Worm (Caenorhabditis elegans) whole organism, L4 larva: ENCODE data around the gene srlf-36.

ENCODE experiments used
- D1046.2 ChIP-seq: fragments of 200-800 bp; sonication (Bioruptor generic); IDR thresholded peaks from 2 replicates; pipeline ENCODE4 v1.3.6; 2022; ENCODE audit warnings: missing genetic modification characterization, missing compliant biosample characterization
- F10B5.3 ChIP-seq: sonication (generic microtip); optimal IDR thresholded peaks from 2 replicates; lab custom pipeline; 2016; ENCODE audit warnings: mild to moderate bottlenecking, missing genetic modification characterization, missing compliant biosample characterization
- F44E2.7 ChIP-seq: fragments of 200-800 bp; sonication (Bioruptor generic); IDR thresholded peaks from 2 replicates; pipeline ENCODE4 v2.1.2; 2022; ENCODE audit warnings: missing genetic modification characterization, missing compliant biosample characterization
- R02D3.7 ChIP-seq: fragments of 150-350 bp; sonication (generic microtip); optimal IDR thresholded peaks from 3 replicates; lab custom pipeline; 2014; ENCODE audit warnings: missing biosample characterization, missing genetic modification characterization
- T20F7.1 ChIP-seq: fragments of 200-800 bp; sonication (Bioruptor generic); optimal IDR thresholded peaks from 2 replicates; lab custom pipeline; 2018; ENCODE audit warnings: mild to moderate bottlenecking, missing genetic modification characterization, missing compliant biosample characterization
- Y105C5A.15 ChIP-seq: fragments of 200-800 bp; sonication (Bioruptor generic); IDR thresholded peaks from 2 replicates; pipeline ENCODE4 v1.3.6; 2022; ENCODE audit warnings: missing genetic modification characterization, missing compliant biosample characterization
- Y5F2A.4 ChIP-seq: fragments of 200-800 bp; sonication (Bioruptor generic); optimal IDR thresholded peaks from 2 replicates; lab custom pipeline; 2018; ENCODE audit warnings: mild to moderate bottlenecking, missing genetic modification characterization, missing compliant biosample characterization
- Y75B8A.6 ChIP-seq: fragments of 200-800 bp; sonication (Bioruptor generic); IDR thresholded peaks from 2 replicates; pipeline ENCODE4 v1.3.6; 2022; ENCODE audit warnings: missing genetic modification reagents, missing genetic modification characterization, missing compliant biosample characterization
- ZK337.2 ChIP-seq: fragments of 200-800 bp; sonication (Bioruptor generic); IDR thresholded peaks from 2 replicates; pipeline ENCODE4 v1.3.6; 2022; ENCODE audit warnings: missing genetic modification reagents, missing genetic modification characterization, missing compliant biosample characterization
- ZK546.5 ChIP-seq, 2 experiments: sonication (generic microtip); optimal IDR thresholded peaks; 2 replicates each; lab custom pipeline; 2017; ENCODE audit warnings: missing biosample characterization in 2 of 2, missing genetic modification characterization in 2 of 2
- aha-1 ChIP-seq: fragments of 150-350 bp; peaks from one replicate; lab custom pipeline; 2014; ENCODE audit warnings: missing biosample characterization, missing genetic modification characterization
- aly-2 ChIP-seq: sonication (generic microtip); optimal IDR thresholded peaks from 2 replicates; lab custom pipeline; 2018; ENCODE audit warnings: missing biosample characterization, missing genetic modification characterization
- ama-1 ChIP-seq: fragments of 150-350 bp; optimal IDR thresholded peaks from 2 replicates; lab custom pipeline; 2014; ENCODE audit warnings: inconsistent platforms, mixed read lengths
- ceh-20 ChIP-seq: fragments of 200-800 bp; sonication (Bioruptor generic); IDR thresholded peaks from 2 replicates; pipeline ENCODE4 v1.3.6; 2022; ENCODE audit warnings: missing genetic modification reagents, missing genetic modification characterization, missing compliant biosample characterization
- ceh-28 ChIP-seq: fragments of 150-350 bp; optimal IDR thresholded peaks from 2 replicates; lab custom pipeline; 2014; ENCODE audit warnings: missing biosample characterization, missing genetic modification reagents, missing genetic modification characterization
- ceh-44 ChIP-seq: fragments of 200-800 bp; sonication (Bioruptor generic); IDR thresholded peaks from 2 replicates; pipeline ENCODE4 v1.3.6; 2022; ENCODE audit warnings: missing genetic modification reagents, missing genetic modification characterization, missing compliant biosample characterization
- cey-2 ChIP-seq: sonication (generic microtip); optimal IDR thresholded peaks from 3 replicates; lab custom pipeline; 2017; ENCODE audit warnings: missing genetic modification characterization, mild to moderate bottlenecking, missing compliant biosample characterization, antibody characterized with exemption, borderline replicate concordance; ENCODE audit not compliant: insufficient read depth
- ctbp-1 ChIP-seq: fragments of 200-800 bp; sonication (Bioruptor generic); IDR thresholded peaks from 2 replicates; pipeline ENCODE4 v1.3.6; 2022; ENCODE audit warnings: missing genetic modification reagents, missing genetic modification characterization, missing compliant biosample characterization
- daf-16 ChIP-seq, 3 experiments: sonication (generic microtip); optimal IDR thresholded peaks; 2 replicates each; lab custom pipeline; 2016 to 2017; ENCODE audit warnings: missing genetic modification characterization in 3 of 3, missing genetic modification reagents in 3 of 3, mild to moderate bottlenecking in 2 of 3, missing compliant biosample characterization in 2 of 3, missing biosample characterization in 1 of 3, moderate library complexity in 1 of 3
- dmd-6 ChIP-seq: fragments of 200-800 bp; sonication (Bioruptor generic); IDR thresholded peaks from 2 replicates; pipeline ENCODE4 v1.3.6; 2022; ENCODE audit warnings: missing genetic modification reagents, missing genetic modification characterization, missing compliant biosample characterization
- dmd-9 ChIP-seq: fragments of 200-800 bp; sonication (Bioruptor generic); IDR thresholded peaks from 2 replicates; pipeline ENCODE4 v1.3.6; 2022; ENCODE audit warnings: missing genetic modification reagents, missing genetic modification characterization, missing compliant biosample characterization
- dpl-1 ChIP-seq: fragments of 150-350 bp; optimal IDR thresholded peaks from 2 replicates; lab custom pipeline; 2014; ENCODE audit warnings: missing biosample characterization, missing genetic modification reagents, missing genetic modification characterization
- duxl-1 ChIP-seq: sonication (generic microtip); optimal IDR thresholded peaks from 2 replicates; lab custom pipeline; 2016; ENCODE audit warnings: mild to moderate bottlenecking, missing genetic modification characterization, moderate library complexity, missing compliant biosample characterization; ENCODE audit not compliant: poor library complexity
- egl-27 ChIP-seq: sonication (generic microtip); optimal IDR thresholded peaks from 3 replicates; lab custom pipeline; 2017; ENCODE audit warnings: missing biosample characterization, missing genetic modification reagents, missing genetic modification characterization
- fkh-10 ChIP-seq: fragments of 150-350 bp; optimal IDR thresholded peaks from 2 replicates; lab custom pipeline; 2014; ENCODE audit warnings: missing biosample characterization, missing genetic modification reagents, missing genetic modification characterization
- fos-1 ChIP-seq: fragments of 150-350 bp; optimal IDR thresholded peaks from 2 replicates; lab custom pipeline; 2014; ENCODE audit warnings: missing biosample characterization, missing genetic modification characterization
- hmg-1.1 ChIP-seq: fragments of 200-800 bp; sonication (Bioruptor generic); IDR thresholded peaks from 2 replicates; pipeline ENCODE4 v1.3.6; 2022; ENCODE audit warnings: missing genetic modification reagents, missing genetic modification characterization, missing compliant biosample characterization
- jun-1 ChIP-seq: fragments of 150-350 bp; optimal IDR thresholded peaks from 2 replicates; lab custom pipeline; 2014; ENCODE audit warnings: missing biosample characterization, missing genetic modification reagents, missing genetic modification characterization
- lim-7 ChIP-seq: fragments of 200-800 bp; sonication (Bioruptor generic); IDR thresholded peaks from 2 replicates; pipeline ENCODE4 v1.3.6; 2022; ENCODE audit warnings: missing genetic modification characterization, missing compliant biosample characterization
- lin-29 ChIP-seq: fragments of 200-800 bp; sonication (Bioruptor generic); IDR thresholded peaks from 2 replicates; pipeline ENCODE4 v1.3.6; 2022; ENCODE audit warnings: missing genetic modification reagents, missing genetic modification characterization, missing compliant biosample characterization
- lin-38 ChIP-seq: fragments of 200-800 bp; sonication (Bioruptor generic); IDR thresholded peaks from 2 replicates; pipeline ENCODE4 v1.3.6; 2022; ENCODE audit warnings: missing genetic modification reagents, missing genetic modification characterization, missing compliant biosample characterization
- lir-3 ChIP-seq: sonication (generic microtip); optimal IDR thresholded peaks from 2 replicates; lab custom pipeline; 2016; ENCODE audit warnings: mild to moderate bottlenecking, missing genetic modification characterization, missing compliant biosample characterization
- lsy-2 ChIP-seq, 2 experiments: fragments of 150-350 bp in 1 of 2; sonication (generic microtip) in 1 of 2; optimal IDR thresholded peaks; 2 replicates each; lab custom pipeline; 2014 to 2017; ENCODE audit warnings: missing biosample characterization in 2 of 2, missing genetic modification characterization in 2 of 2
- madf-5 ChIP-seq, 2 experiments: fragments of 200-800 bp; sonication (Bioruptor generic); IDR thresholded peaks; 2 replicates each; pipeline ENCODE4 v1.3.6; 2022; ENCODE audit warnings: missing compliant biosample characterization in 2 of 2, missing genetic modification characterization in 2 of 2
- mdt-29 ChIP-seq: fragments of 200-800 bp; sonication (Bioruptor generic); IDR thresholded peaks from 2 replicates; pipeline ENCODE4 v1.3.6; 2022; ENCODE audit warnings: missing genetic modification reagents, missing genetic modification characterization, missing compliant biosample characterization
- mes-2 ChIP-seq: sonication (generic microtip); optimal IDR thresholded peaks from 2 replicates; lab custom pipeline; 2016; ENCODE audit warnings: missing genotype, mild to moderate bottlenecking, missing genetic modification characterization, missing compliant biosample characterization; ENCODE audit not compliant: poor library complexity, severe bottlenecking
- mxl-2 ChIP-seq: fragments of 200-800 bp; sonication (Bioruptor generic); conservative IDR thresholded peaks from 2 replicates; pipeline ENCODE4 v1.3.6; 2022; ENCODE audit warnings: missing genetic modification reagents, missing genetic modification characterization, missing compliant biosample characterization
- nhr-102 ChIP-seq: sonication (generic microtip); optimal IDR thresholded peaks from 2 replicates; lab custom pipeline; 2016; ENCODE audit warnings: mild to moderate bottlenecking, missing genetic modification characterization, moderate library complexity, missing compliant biosample characterization
- nhr-237 ChIP-seq: sonication (generic microtip); optimal IDR thresholded peaks from 2 replicates; lab custom pipeline; 2017; ENCODE audit warnings: missing biosample characterization, missing genetic modification characterization
- nhr-42 ChIP-seq: fragments of 200-800 bp; sonication (Bioruptor generic); IDR thresholded peaks from 2 replicates; pipeline ENCODE4 v1.3.6; 2022; ENCODE audit warnings: missing genetic modification characterization, missing compliant biosample characterization
- nhr-76 ChIP-seq: fragments of 150-350 bp; optimal IDR thresholded peaks from 2 replicates; lab custom pipeline; 2014; ENCODE audit warnings: missing biosample characterization, missing genetic modification characterization
- nhr-77 ChIP-seq: fragments of 150-350 bp; optimal IDR thresholded peaks from 2 replicates; lab custom pipeline; 2014; ENCODE audit warnings: missing biosample characterization, missing genetic modification characterization
- pqm-1 ChIP-seq: sonication (generic microtip); optimal IDR thresholded peaks from 2 replicates; lab custom pipeline; 2017; ENCODE audit warnings: missing biosample characterization, missing genetic modification characterization
- rbr-2 ChIP-seq: sonication (generic microtip); optimal IDR thresholded peaks from 2 replicates; lab custom pipeline; 2016; ENCODE audit warnings: missing genotype, missing genetic modification characterization, missing compliant biosample characterization
- skn-1 ChIP-seq: fragments of 150-350 bp; optimal IDR thresholded peaks from 2 replicates; lab custom pipeline; 2014; ENCODE audit warnings: missing biosample characterization, missing genetic modification characterization
- snpc-4 ChIP-seq: fragments of 150-350 bp; optimal IDR thresholded peaks from 2 replicates; lab custom pipeline; 2014; ENCODE audit warnings: missing biosample characterization, missing genetic modification characterization
- spr-3 ChIP-seq: fragments of 200-800 bp; sonication (Bioruptor generic); optimal IDR thresholded peaks from 2 replicates; lab custom pipeline; 2018; ENCODE audit warnings: mild to moderate bottlenecking, missing genetic modification characterization, missing compliant biosample characterization
- unc-130 ChIP-seq: sonication (generic microtip); optimal IDR thresholded peaks from 2 replicates; lab custom pipeline; 2016; ENCODE audit warnings: missing genetic modification reagents, missing genetic modification characterization, missing compliant biosample characterization
- vab-7 ChIP-seq: fragments of 200-800 bp; sonication (Bioruptor generic); IDR thresholded peaks from 2 replicates; pipeline ENCODE4 v1.3.6; 2022; ENCODE audit warnings: missing genetic modification reagents, missing genetic modification characterization, missing compliant biosample characterization
- zfp-3 ChIP-seq: fragments of 200-800 bp; sonication (Bioruptor generic); conservative IDR thresholded peaks from 2 replicates; pipeline ENCODE4 v1.3.6; 2022; ENCODE audit warnings: missing genetic modification reagents, missing genetic modification characterization, missing compliant biosample characterization
- zip-11 ChIP-seq: fragments of 200-800 bp; sonication (Bioruptor generic); IDR thresholded peaks from 2 replicates; pipeline ENCODE4 v1.3.6; 2022; ENCODE audit warnings: missing genetic modification characterization, missing compliant biosample characterization
- zip-2 ChIP-seq: fragments of 150-350 bp; optimal IDR thresholded peaks from 2 replicates; lab custom pipeline; 2014; ENCODE audit warnings: missing biosample characterization, missing genetic modification characterization
- ztf-7 ChIP-seq: fragments of 150-350 bp; optimal IDR thresholded peaks from 2 replicates; lab custom pipeline; 2014; ENCODE audit warnings: missing biosample characterization, missing genetic modification characterization

srlf-36 gene

DNA sequence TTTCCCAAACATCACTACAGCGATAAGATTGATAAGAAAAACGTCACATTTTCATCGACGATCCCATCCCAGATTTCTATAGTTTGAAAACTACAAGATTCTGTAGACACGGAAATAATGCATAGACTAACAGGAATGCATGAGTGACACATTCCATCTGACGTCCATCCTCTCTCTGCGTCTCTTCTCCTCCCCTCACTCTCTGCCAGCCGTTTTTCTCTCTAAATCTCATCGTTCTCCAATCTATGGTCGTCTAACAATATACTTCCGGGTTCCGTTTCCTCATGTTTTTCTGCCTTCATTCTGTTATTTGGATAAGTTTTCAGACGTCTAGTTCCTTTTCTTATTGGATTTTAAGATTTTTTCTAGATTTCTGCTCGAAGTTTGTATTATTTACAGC, 9.5 kb upstream of the srlf-36 start, which contains the start of gene F48G7.4 (continued):
- TF ChIP-seq R02D3.7 (tag; lab: Kevin White, UChicago) (no peak), ceh-20 (GFP tag; lab: Robert Waterston, UW) (peak; percentile 60; the same call in 1 of the 2 replicates), skn-1 (tag; lab: Kevin White, UChicago) (no peak), snpc-4 (tag; lab: Kevin White, UChicago) (no peak), lin-38 (GFP tag; lab: Robert Waterston, UW) (no peak), madf-5 (GFP tag; IDR thresholded peaks at IDR 0.05; lab: Robert Waterston, UW) (no peak), duxl-1 (tag; lab: Kevin White, UChicago) (peak; percentile 50), dmd-9 (GFP tag; lab: Robert Waterston, UW) (no peak), aha-1 (tag; lab: Kevin White, UChicago) (no peak), spr-3 (GFP tag; lab: Kevin White, UChicago) (no peak), lin-29 (no peak), mdt-29 (GFP tag; lab: Robert Waterston, UW) (no peak), Y5F2A.4 (GFP tag; lab: Kevin White, UChicago) (no peak), fkh-10 (GFP tag; lab: Kevin White, UChicago) (peak; percentile 65), vab-7 (GFP tag; lab: Robert Waterston, UW) (no peak), dpl-1 (GFP tag; lab: Kevin White, UChicago) (peak; percentile 10), aly-2 (tag; lab: Kevin White, UChicago) (no peak), nhr-237 (tag; lab: Kevin White, UChicago) (no peak), cey-2 (tag; lab: Kevin White, UChicago) (no peak), zfp-3 (GFP tag; lab: Robert Waterston, UW) (no peak), fos-1 (tag; lab: Kevin White, UChicago) (no peak), ceh-44 (GFP tag; lab: Robert Waterston, UW) (no peak), rbr-2 (tag; lab: Kevin White, UChicago) (peak; percentile 84), ZK546.5 (tag; optimal IDR thresholded peaks at IDR 0.05; lab: Kevin White, UChicago) (no peak), ama-1 (lab: Kevin White, UChicago) (no peak), Y75B8A.6 (no peak), egl-27 (tag; lab: Kevin White, UChicago) (no peak), unc-130 (GFP tag; lab: Kevin White, UChicago) (no peak), nhr-76 (tag; lab: Kevin White, UChicago) (no peak), pqm-1 (no peak), lir-3 (tag; lab: Kevin White, UChicago) (no peak), hmg-1.1 (GFP tag; lab: Robert Waterston, UW) (peak; percentile 56; the same call in 1 of the 2 replicates), ZK337.2 (GFP tag; lab: Robert Waterston, UW) (no peak), Y105C5A.15 (GFP tag; lab: Robert Waterston, UW) (no peak), mxl-2 (GFP tag; lab: Robert Waterston, UW) (no peak), ctbp-1 (GFP tag; lab: Robert Waterston, UW) (no peak), F10B5.3 (tag; lab: Kevin White, UChicago) (no peak), zip-11 (GFP tag; lab: Robert Waterston, UW) (no peak), nhr-42 (GFP tag; lab: Robert Waterston, UW) (no peak), nhr-77 (tag; lab: Kevin White, UChicago) (no peak), mes-2 (tag; lab: Kevin White, UChicago) (peak; percentile 56), daf-16 (GFP tag; optimal IDR thresholded peaks at IDR 0.05; lab: Kevin White, UChicago) (no peak), daf-16 (tag; optimal IDR thresholded peaks at IDR 0.05; lab: Kevin White, UChicago) (no peak), T20F7.1 (GFP tag; lab: Kevin White, UChicago) (no peak), ztf-7 (tag; lab: Kevin White, UChicago) (no peak), F44E2.7 (GFP tag; lab: Robert Waterston, UW) (no peak), zip-2 (tag; lab: Kevin White, UChicago) (no peak), dmd-6 (GFP tag; lab: Robert Waterston, UW) (peak; percentile 75), lsy-2 (tag; optimal IDR thresholded peaks at IDR 0.05; lab: Kevin White, UChicago) (peak; percentile 40 to 76), jun-1 (tag; lab: Kevin White, UChicago) (no peak), D1046.2 (GFP tag; lab: Robert Waterston, UW) (no peak), nhr-102 (tag; lab: Kevin White, UChicago) (no peak), lim-7 (GFP tag; lab: Robert Waterston, UW) (no peak), ceh-28 (tag; lab: Kevin White, UChicago) (no peak)
